Fruit fly (Drosophila melanogaster) S2 (cell line): ENCODE data around the gene sing.

Source experiments
- CG8478 ChIP-seq: fragments of >200 bp; optimal IDR thresholded peaks from 2 replicates; lab custom pipeline; 2018
- CTCF ChIP-seq, 2 experiments: fragments of >200 bp; optimal IDR thresholded peaks; 2 replicates each; lab custom pipeline; 2018

DNA sequence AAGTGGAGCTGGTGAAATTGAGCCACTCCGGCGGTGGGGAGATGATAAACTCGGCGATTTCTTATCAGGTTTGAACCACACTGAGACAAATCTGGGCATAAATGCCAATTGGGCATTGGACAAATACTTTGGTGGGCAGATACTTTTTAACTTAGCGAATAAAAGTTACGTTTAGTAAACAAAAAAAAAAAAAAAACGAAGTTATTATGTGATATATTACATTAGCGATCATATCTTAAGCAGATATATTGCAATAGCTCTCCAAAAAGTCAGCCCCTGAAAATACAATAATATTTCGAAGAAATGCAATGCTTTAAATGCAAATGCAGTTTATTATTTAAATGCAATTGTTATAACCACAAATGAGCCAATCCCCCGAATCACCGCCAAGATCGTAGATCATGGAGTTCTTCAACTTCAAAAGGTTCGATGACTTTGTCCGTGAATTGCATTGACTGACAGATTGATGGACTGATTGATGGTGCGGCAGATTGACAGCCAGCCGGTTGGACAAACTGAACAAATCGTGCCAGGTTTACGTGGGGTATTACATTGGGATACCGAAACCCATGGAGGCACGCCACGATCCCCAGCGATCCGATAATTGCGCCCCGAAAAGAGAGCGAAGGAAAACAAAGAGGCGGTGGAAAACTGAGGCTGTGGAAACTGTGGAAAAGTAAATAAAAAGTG is 18.9 kb downstream of the sing start:
- no peak for TF ChIP-seq CTCF (optimal IDR thresholded peaks at IDR 0.05; lab: Kevin White, UChicago)
- TF ChIP-seq CG8478 (lab: Kevin White, UChicago): no peak
